Comparison of ENCODE assay signal across 1 fruit fly cellular context in genomic region chrX:15304211-15304610, dm6.
TF ChIP-seq lines count a peak whose summit lies in the region.

No protein-coding gene starts in this region.

TF ChIP-seq in whole organism, embryonic, 481 proteins besides CTCF, POLR2A, EP300 and RAD21 (continued from another document and continues in another):
- peak; percentile 66 for TF ChIP-seq CG2120 (GFP tag; optimal IDR thresholded peaks at IDR 0.05; lab: Kevin White, UChicago)
- no peak for TF ChIP-seq CG5180 (GFP tag; optimal IDR thresholded peaks at IDR 0.05; lab: Kevin White, UChicago)
- no peak for TF ChIP-seq Pdp1 (GFP tag; optimal IDR thresholded peaks at IDR 0.05; lab: Kevin White, UChicago)
- TF ChIP-seq Tbp (GFP tag; optimal IDR thresholded peaks at IDR 0.05; lab: Kevin White, UChicago) = no peak
- TF ChIP-seq CG11723 (GFP tag; optimal IDR thresholded peaks at IDR 0.05; lab: Kevin White, UChicago) = no peak
- peak; percentile 37 for TF ChIP-seq CG11504 (tag; optimal IDR thresholded peaks at IDR 0.05; lab: Kevin White, UChicago)
- TF ChIP-seq fru (optimal IDR thresholded peaks at IDR 0.05; lab: Kevin White, UChicago) = no peak
- TF ChIP-seq CG14014 (GFP tag; IDR thresholded peaks at IDR 0.05; lab: Robert Waterston, UW) = 0 out of 2 replicates have a peak, but pooled peaks have one; percentile 21
- TF ChIP-seq CG13123 (GFP tag; optimal IDR thresholded peaks at IDR 0.05; lab: Kevin White, UChicago) = no peak
- no peak for TF ChIP-seq Bdp1 (GFP tag; optimal IDR thresholded peaks at IDR 0.05; lab: Kevin White, UChicago)
- TF ChIP-seq CG15011 (GFP tag; optimal IDR thresholded peaks at IDR 0.05; lab: Kevin White, UChicago) = no peak
- no peak for TF ChIP-seq so (GFP tag; IDR thresholded peaks at IDR 0.05; lab: Robert Waterston, UW)
- TF ChIP-seq CG18619 (GFP tag; optimal IDR thresholded peaks at IDR 0.05; lab: Kevin White, UChicago) = no peak
- TF ChIP-seq lab (GFP tag; optimal IDR thresholded peaks at IDR 0.05; lab: Kevin White, UChicago) = peak; percentile 58
- no peak for TF ChIP-seq CG34224 (GFP tag; IDR thresholded peaks at IDR 0.05; lab: Robert Waterston, UW; ENCODE audit: partially characterized antibody)
- no peak for TF ChIP-seq stc (GFP tag; IDR thresholded peaks at IDR 0.05; lab: Robert Waterston, UW)
- peak; percentile 16 for TF ChIP-seq CoRest (tag; optimal IDR thresholded peaks at IDR 0.05; lab: Kevin White, UChicago)
- no peak for TF ChIP-seq al (GFP tag; IDR thresholded peaks at IDR 0.05; lab: Robert Waterston, UW)
- peak; percentile 19 for TF ChIP-seq CG6854 (GFP tag; optimal IDR thresholded peaks at IDR 0.05; lab: Kevin White, UChicago)
- peak; percentile 22 for TF ChIP-seq CG6813 (GFP tag; optimal IDR thresholded peaks at IDR 0.05; lab: Kevin White, UChicago)
- no peak for TF ChIP-seq Ets97D (GFP tag; optimal IDR thresholded peaks at IDR 0.05; lab: Kevin White, UChicago)
- peak; percentile 36 for TF ChIP-seq CG13624 (GFP tag; optimal IDR thresholded peaks at IDR 0.05; lab: Kevin White, UChicago)
- no peak for TF ChIP-seq CG7963 (GFP tag; IDR thresholded peaks at IDR 0.05; lab: Robert Waterston, UW; ENCODE audit: partially characterized antibody)
- no peak for TF ChIP-seq H15 (GFP tag; IDR thresholded peaks at IDR 0.05; lab: Robert Waterston, UW)
- no peak for TF ChIP-seq pan (optimal IDR thresholded peaks at IDR 0.05; lab: Kevin White, UChicago)
- peak in 1 of 2 experiments; percentile 46 for TF ChIP-seq pan (GFP tag; optimal IDR thresholded peaks at IDR 0.05 in 1 of 2, IDR thresholded peaks at IDR 0.05 in 1 of 2)
- peak; percentile 77 for TF ChIP-seq grau (tag; optimal IDR thresholded peaks at IDR 0.05; lab: Kevin White, UChicago)
- TF ChIP-seq gce (GFP tag; IDR thresholded peaks at IDR 0.05; lab: Robert Waterston, UW) = peak; percentile 59; the same call in 2 of the 3 replicates
- TF ChIP-seq CG34376 (GFP tag; optimal IDR thresholded peaks at IDR 0.05; lab: Kevin White, UChicago) = peak; percentile 33
- peak; percentile 26; the same call in 2 of the 3 replicates for TF ChIP-seq B-H1 (GFP tag; IDR thresholded peaks at IDR 0.05; lab: Robert Waterston, UW)
- peak; percentile 17 for TF ChIP-seq CG30403 (GFP tag; optimal IDR thresholded peaks at IDR 0.05; lab: Kevin White, UChicago)
- TF ChIP-seq cad (GFP tag; optimal IDR thresholded peaks at IDR 0.05; lab: Kevin White, UChicago) = no peak
- TF ChIP-seq CG15269 (tag; optimal IDR thresholded peaks at IDR 0.05; lab: Kevin White, UChicago) = peak; percentile 36
- no peak for TF ChIP-seq CG1233 (GFP tag; optimal IDR thresholded peaks at IDR 0.05; lab: Kevin White, UChicago)
- no peak for TF ChIP-seq Lhr (GFP tag; optimal IDR thresholded peaks at IDR 0.05; lab: Kevin White, UChicago)
- TF ChIP-seq Spps (tag; optimal IDR thresholded peaks at IDR 0.05; lab: Kevin White, UChicago) = no peak
- no peak for TF ChIP-seq Usf (GFP tag; optimal IDR thresholded peaks at IDR 0.05; lab: Kevin White, UChicago)
- no peak for TF ChIP-seq ara (GFP tag; IDR thresholded peaks at IDR 0.05; lab: Robert Waterston, UW)
- TF ChIP-seq Side (GFP tag; optimal IDR thresholded peaks at IDR 0.05; lab: Kevin White, UChicago) = no peak
- no peak for TF ChIP-seq CG4404 (GFP tag; IDR thresholded peaks at IDR 0.05; lab: Robert Waterston, UW)
- TF ChIP-seq Meics (GFP tag; optimal IDR thresholded peaks at IDR 0.05; lab: Kevin White, UChicago) = peak; percentile 56
- no peak for TF ChIP-seq NC2α (GFP tag; optimal IDR thresholded peaks at IDR 0.05; lab: Kevin White, UChicago)
- no peak for TF ChIP-seq ewg (GFP tag; optimal IDR thresholded peaks at IDR 0.05; lab: Kevin White, UChicago)
- no peak for TF ChIP-seq Poxn (GFP tag; IDR thresholded peaks at IDR 0.05; lab: Robert Waterston, UW)
- 0 out of 2 replicates have a peak, but pooled peaks have one; percentile 24 for TF ChIP-seq MBD-R2 (GFP tag; IDR thresholded peaks at IDR 0.05; lab: Robert Waterston, UW)
- no peak for TF ChIP-seq Opbp (GFP tag; IDR thresholded peaks at IDR 0.05; lab: Robert Waterston, UW; ENCODE audit: partially characterized antibody)
- TF ChIP-seq CG6254 (GFP tag; optimal IDR thresholded peaks at IDR 0.05; lab: Kevin White, UChicago) = no peak
- no peak for TF ChIP-seq pita (GFP tag; optimal IDR thresholded peaks at IDR 0.05; lab: Kevin White, UChicago)
- no peak for TF ChIP-seq Doc3 (GFP tag; IDR thresholded peaks at IDR 0.05; lab: Robert Waterston, UW; ENCODE audit: partially characterized antibody)
- no peak for TF ChIP-seq Dek (tag; optimal IDR thresholded peaks at IDR 0.05; lab: Kevin White, UChicago)
- peak; percentile 38 for TF ChIP-seq cg (GFP tag; optimal IDR thresholded peaks at IDR 0.05; lab: Kevin White, UChicago)
- TF ChIP-seq esg (GFP tag; conservative IDR thresholded peaks at IDR 0.05; lab: Robert Waterston, UW) = no peak
- TF ChIP-seq CG9727 (GFP tag; optimal IDR thresholded peaks at IDR 0.05; lab: Kevin White, UChicago) = peak; percentile 26
- TF ChIP-seq Doc2 (GFP tag; IDR thresholded peaks at IDR 0.05; lab: Robert Waterston, UW) = no peak
- peak; percentile 36; the same call in 1 of the 2 replicates for TF ChIP-seq vvl (GFP tag; IDR thresholded peaks at IDR 0.05; lab: Robert Waterston, UW)
- TF ChIP-seq CG32772 (GFP tag; IDR thresholded peaks at IDR 0.05; lab: Robert Waterston, UW) = peak; percentile 15; the same call in 1 of the 2 replicates
- TF ChIP-seq Mrtf (GFP tag; IDR thresholded peaks at IDR 0.05; lab: Robert Waterston, UW) = no peak
- TF ChIP-seq Rfx (GFP tag; IDR thresholded peaks at IDR 0.05; lab: Robert Waterston, UW) = peak; percentile 57
- peak; percentile 14 for TF ChIP-seq ind (GFP tag; optimal IDR thresholded peaks at IDR 0.05; lab: Kevin White, UChicago)
- no peak for TF ChIP-seq ash1 (GFP tag; optimal IDR thresholded peaks at IDR 0.05; lab: Kevin White, UChicago)
- TF ChIP-seq CG17912 (GFP tag; optimal IDR thresholded peaks at IDR 0.05; lab: Kevin White, UChicago) = no peak
- no peak for TF ChIP-seq abd-A (tag; optimal IDR thresholded peaks at IDR 0.05; lab: Kevin White, UChicago)
- TF ChIP-seq CG10543 (GFP tag; optimal IDR thresholded peaks at IDR 0.05; lab: Kevin White, UChicago) = no peak
- no peak for TF ChIP-seq CG8944 (GFP tag; optimal IDR thresholded peaks at IDR 0.05; lab: Kevin White, UChicago)
- TF ChIP-seq Med (GFP tag; lab: Kevin White, UChicago) = peak; percentile 85
- no peak for TF ChIP-seq CG16779 (GFP tag; IDR thresholded peaks at IDR 0.05; lab: Robert Waterston, UW)
- peak; percentile 23; the same call in 1 of the 2 replicates for TF ChIP-seq CG31224 (GFP tag; IDR thresholded peaks at IDR 0.05; lab: Robert Waterston, UW)
- peak in 1 of 2 experiments; percentile 44 for TF ChIP-seq Hr51 (GFP tag; optimal IDR thresholded peaks at IDR 0.05; lab: Kevin White, UChicago)
- TF ChIP-seq CG8388 (GFP tag; optimal IDR thresholded peaks at IDR 0.05; lab: Kevin White, UChicago) = no peak
- peak; percentile 5 for TF ChIP-seq CG7839 (tag; optimal IDR thresholded peaks at IDR 0.05; lab: Kevin White, UChicago)
- no peak for TF ChIP-seq hb (GFP tag; IDR thresholded peaks at IDR 0.05; lab: Robert Waterston, UW; ENCODE audit: partially characterized antibody)
- TF ChIP-seq CG10366 (GFP tag; IDR thresholded peaks at IDR 0.05; lab: Robert Waterston, UW) = peak; percentile 22; the same call in 1 of the 2 replicates
- peak; percentile 16 for TF ChIP-seq CG17385 (GFP tag; optimal IDR thresholded peaks at IDR 0.05; lab: Kevin White, UChicago)
- no peak for TF ChIP-seq zen (tag; optimal IDR thresholded peaks at IDR 0.05; lab: Kevin White, UChicago)
- no peak for TF ChIP-seq CG15073 (GFP tag; optimal IDR thresholded peaks at IDR 0.05; lab: Kevin White, UChicago)
- TF ChIP-seq zfh1 (GFP tag; IDR thresholded peaks at IDR 0.05; lab: Robert Waterston, UW) = no peak
- no peak for TF ChIP-seq nom (GFP tag; optimal IDR thresholded peaks at IDR 0.05; lab: Kevin White, UChicago)
- TF ChIP-seq vfl (GFP tag; optimal IDR thresholded peaks at IDR 0.05; lab: Kevin White, UChicago) = no peak
- TF ChIP-seq Xrp1 (GFP tag; IDR thresholded peaks at IDR 0.05; lab: Robert Waterston, UW) = no peak
- 0 out of 2 replicates have a peak, but pooled peaks have one; percentile 23 for TF ChIP-seq sisA (GFP tag; IDR thresholded peaks at IDR 0.05; lab: Robert Waterston, UW)
- no peak for TF ChIP-seq en (GFP tag; optimal IDR thresholded peaks at IDR 0.05; lab: Kevin White, UChicago)
- TF ChIP-seq her (GFP tag; optimal IDR thresholded peaks at IDR 0.05; lab: Kevin White, UChicago) = no peak
- no peak for TF ChIP-seq CG12659 (GFP tag; optimal IDR thresholded peaks at IDR 0.05; lab: Kevin White, UChicago)
- no peak for TF ChIP-seq odd (GFP tag; optimal IDR thresholded peaks at IDR 0.05; lab: Kevin White, UChicago)
- no peak for TF ChIP-seq Mad (GFP tag; optimal IDR thresholded peaks at IDR 0.05; lab: Kevin White, UChicago)
- TF ChIP-seq gsb (GFP tag; IDR thresholded peaks at IDR 0.05; lab: Robert Waterston, UW) = 0 out of 2 replicates have a peak, but pooled peaks have one; percentile 10
- TF ChIP-seq CG3407 (GFP tag; optimal IDR thresholded peaks at IDR 0.05; lab: Kevin White, UChicago) = no peak
- TF ChIP-seq CG31441 (GFP tag; IDR thresholded peaks at IDR 0.05; lab: Robert Waterston, UW) = no peak
- TF ChIP-seq ci (GFP tag; IDR thresholded peaks at IDR 0.05; lab: Robert Waterston, UW) = no peak
- TF ChIP-seq gem (tag; optimal IDR thresholded peaks at IDR 0.05; lab: Kevin White, UChicago) = peak; percentile 47
- TF ChIP-seq dysf (GFP tag; IDR thresholded peaks at IDR 0.05; lab: Robert Waterston, UW) = peak; percentile 57
- TF ChIP-seq CG2199 (GFP tag; IDR thresholded peaks at IDR 0.05; lab: Robert Waterston, UW) = no peak
- no peak for TF ChIP-seq jumu (GFP tag; optimal IDR thresholded peaks at IDR 0.05; lab: Kevin White, UChicago)
- no peak for TF ChIP-seq CG9876 (GFP tag; optimal IDR thresholded peaks at IDR 0.05; lab: Kevin White, UChicago)
- no peak for TF ChIP-seq Blimp-1 (GFP tag; optimal IDR thresholded peaks at IDR 0.05; lab: Kevin White, UChicago)
- peak; percentile 25; the same call in 1 of the 2 replicates for TF ChIP-seq Ada2b (GFP tag; IDR thresholded peaks at IDR 0.05; lab: Robert Waterston, UW)
- TF ChIP-seq hkb (optimal IDR thresholded peaks at IDR 0.05; lab: Kevin White, UChicago) = no peak
- TF ChIP-seq hkb (GFP tag; IDR thresholded peaks at IDR 0.05; lab: Robert Waterston, UW) = peak; percentile 30; the same call in 1 of the 2 replicates
- TF ChIP-seq Sry-β (GFP tag; optimal IDR thresholded peaks at IDR 0.05; lab: Kevin White, UChicago) = no peak
- no peak for TF ChIP-seq CG42726 (GFP tag; IDR thresholded peaks at IDR 0.05; lab: Robert Waterston, UW; ENCODE audit: partially characterized antibody)
- no peak for TF ChIP-seq Dll (GFP tag; IDR thresholded peaks at IDR 0.05; lab: Robert Waterston, UW; ENCODE audit: partially characterized antibody)
- TF ChIP-seq CG2116 (GFP tag; optimal IDR thresholded peaks at IDR 0.05; lab: Kevin White, UChicago) = no peak
- TF ChIP-seq CG7271 (tag; optimal IDR thresholded peaks at IDR 0.05; lab: Kevin White, UChicago) = no peak
- no peak for TF ChIP-seq CG34422 (GFP tag; IDR thresholded peaks at IDR 0.05; lab: Robert Waterston, UW)
- TF ChIP-seq sc (optimal IDR thresholded peaks at IDR 0.05; lab: Kevin White, UChicago) = no peak
- no peak for TF ChIP-seq sc (GFP tag; optimal IDR thresholded peaks at IDR 0.05; lab: Kevin White, UChicago)
- peak; percentile 69 for TF ChIP-seq CG32532 (GFP tag; IDR thresholded peaks at IDR 0.05; lab: Robert Waterston, UW)
- TF ChIP-seq lmd (GFP tag; IDR thresholded peaks at IDR 0.05; lab: Robert Waterston, UW) = peak; percentile 48; the same call in 1 of the 2 replicates
- peak; percentile 51; the same call in 1 of the 2 replicates for TF ChIP-seq ranshi (GFP tag; IDR thresholded peaks at IDR 0.05; lab: Robert Waterston, UW)
- peak; percentile 37 for TF ChIP-seq pho (GFP tag; optimal IDR thresholded peaks at IDR 0.05; lab: Kevin White, UChicago)
- no peak for TF ChIP-seq Trl (optimal IDR thresholded peaks at IDR 0.05; lab: Kevin White, UChicago)
- TF ChIP-seq Trl (GFP tag; optimal IDR thresholded peaks at IDR 0.05; lab: Kevin White, UChicago) = no peak
- no peak for TF ChIP-seq CG33213 (GFP tag; optimal IDR thresholded peaks at IDR 0.05; lab: Kevin White, UChicago)
- TF ChIP-seq NFAT (GFP tag; IDR thresholded peaks at IDR 0.05; lab: Robert Waterston, UW) = 0 out of 2 replicates have a peak, but pooled peaks have one; percentile 9
- TF ChIP-seq CG7786 (GFP tag; optimal IDR thresholded peaks at IDR 0.05; lab: Kevin White, UChicago) = peak; percentile 12
- TF ChIP-seq mam (GFP tag; optimal IDR thresholded peaks at IDR 0.05; lab: Kevin White, UChicago) = peak; percentile 37
- TF ChIP-seq dati (GFP tag; IDR thresholded peaks at IDR 0.05; lab: Robert Waterston, UW) = no peak
- TF ChIP-seq CG8765 (GFP tag; IDR thresholded peaks at IDR 0.05; lab: Robert Waterston, UW) = no peak
- peak; percentile 9 for TF ChIP-seq CG17359 (tag; optimal IDR thresholded peaks at IDR 0.05; lab: Kevin White, UChicago)
- 0 out of 2 replicates have a peak, but pooled peaks have one; percentile 50 for TF ChIP-seq sob (GFP tag; IDR thresholded peaks at IDR 0.05; lab: Robert Waterston, UW)
- no peak for TF ChIP-seq MTF-1 (GFP tag; optimal IDR thresholded peaks at IDR 0.05; lab: Kevin White, UChicago; ENCODE audit: borderline replicate concordance)
- TF ChIP-seq CG7987 (GFP tag; optimal IDR thresholded peaks at IDR 0.05; lab: Kevin White, UChicago) = no peak
- no peak for TF ChIP-seq Nf-YA (GFP tag; IDR thresholded peaks at IDR 0.05; lab: Robert Waterston, UW)
- peak in 1 of 2 experiments; percentile 10 for TF ChIP-seq dpn (GFP tag; optimal IDR thresholded peaks at IDR 0.05; lab: Kevin White, UChicago)
- no peak for TF ChIP-seq eve (GFP tag; optimal IDR thresholded peaks at IDR 0.05; lab: Kevin White, UChicago)
- TF ChIP-seq CG1602 (GFP tag; optimal IDR thresholded peaks at IDR 0.05; lab: Kevin White, UChicago) = no peak
- no peak for TF ChIP-seq CG1024 (GFP tag; IDR thresholded peaks at IDR 0.05; lab: Robert Waterston, UW)
- TF ChIP-seq ro (GFP tag; IDR thresholded peaks at IDR 0.05; lab: Robert Waterston, UW) = no peak
- TF ChIP-seq Oaz (GFP tag; IDR thresholded peaks at IDR 0.05; lab: Robert Waterston, UW) = no peak
- peak; percentile 23 for TF ChIP-seq Hand (GFP tag; optimal IDR thresholded peaks at IDR 0.05; lab: Kevin White, UChicago)
- no peak for TF ChIP-seq CG13287 (GFP tag; IDR thresholded peaks at IDR 0.05; lab: Robert Waterston, UW; ENCODE audit: partially characterized antibody)
- no peak for TF ChIP-seq croc (GFP tag; conservative IDR thresholded peaks at IDR 0.05; lab: Robert Waterston, UW)
- TF ChIP-seq cas (GFP tag; IDR thresholded peaks at IDR 0.05; lab: Robert Waterston, UW) = no peak
- TF ChIP-seq Hsf (GFP tag; optimal IDR thresholded peaks at IDR 0.05; lab: Kevin White, UChicago) = peak; percentile 7
